Fruit fly (Drosophila melanogaster): Measurements from ENCODE around the gene Nadsyn.
A peak's percentile ranks its signal among the peaks of the same experiment; 100 is the strongest.

Gene Nadsyn

dm6 chrX:13717982-13718402, at the start of gene Nadsyn:
Gene Nadsyn, minus strand, starts transcription at chrX:13718285.
- peak; percentile 46 for TF ChIP-seq Eip78C (GFP tag)
- no peak for TF ChIP-seq CG8319 (GFP tag; optimal IDR thresholded peaks at IDR 0.05)
- no peak for TF ChIP-seq Lpt (GFP tag; optimal IDR thresholded peaks at IDR 0.05)
- TF ChIP-seq CG6276 (GFP tag; optimal IDR thresholded peaks at IDR 0.05): no peak
- TF ChIP-seq esn (GFP tag; optimal IDR thresholded peaks at IDR 0.05): peak; percentile 30
- no peak for TF ChIP-seq CG11762 (GFP tag; optimal IDR thresholded peaks at IDR 0.05; ENCODE audit: insufficient read depth)

dm6 chrX:13766495-13766894, 48.4 kb upstream of the Nadsyn start:
- TF ChIP-seq CG15336 (GFP tag; IDR thresholded peaks at IDR 0.05) (no peak), svp (GFP tag) (peak; percentile 39)

- TF ChIP-seq cyc (GFP tag; optimal IDR thresholded peaks at IDR 0.05) (no peak), CG11294 (GFP tag; IDR thresholded peaks at IDR 0.05) (no peak), Eip75B (GFP tag; optimal IDR thresholded peaks at IDR 0.05) (no peak), Met (GFP tag; optimal IDR thresholded peaks at IDR 0.05) (no peak), svp (GFP tag) (peak; percentile 44), CG31627 (GFP tag; optimal IDR thresholded peaks at IDR 0.05) (no peak)
Observed at dm6 chrX:13765217-13765616, 47.1 kb upstream of the Nadsyn start.

- TF ChIP-seq CG10631 (GFP tag; optimal IDR thresholded peaks at IDR 0.05): peak; percentile 31
- peak; percentile 55 for TF ChIP-seq acj6 (GFP tag; optimal IDR thresholded peaks at IDR 0.05)
- no peak for TF ChIP-seq CG8632 (GFP tag; optimal IDR thresholded peaks at IDR 0.05)
- peak; percentile 28 for TF ChIP-seq CG3032 (tag; optimal IDR thresholded peaks at IDR 0.05)
- TF ChIP-seq Lpt (GFP tag; optimal IDR thresholded peaks at IDR 0.05): peak; percentile 13
- TF ChIP-seq CG8319 (GFP tag; optimal IDR thresholded peaks at IDR 0.05): no peak
- peak; percentile 73 for TF ChIP-seq Eip78C (GFP tag)
- peak; percentile 30 for TF ChIP-seq Sox14 (GFP tag; optimal IDR thresholded peaks at IDR 0.05)
- peak; percentile 61 for TF ChIP-seq vri (GFP tag; optimal IDR thresholded peaks at IDR 0.05)
- TF ChIP-seq CG31627 (GFP tag; optimal IDR thresholded peaks at IDR 0.05): peak; percentile 7
- no peak for TF ChIP-seq CG11902 (GFP tag; optimal IDR thresholded peaks at IDR 0.05)
- TF ChIP-seq CG6792 (GFP tag; optimal IDR thresholded peaks at IDR 0.05): peak; percentile 8
- TF ChIP-seq fd59A (GFP tag; optimal IDR thresholded peaks at IDR 0.05): no peak
- TF ChIP-seq CG1621 (tag; optimal IDR thresholded peaks at IDR 0.05): no peak
- peak; percentile 47 for TF ChIP-seq achi (GFP tag; optimal IDR thresholded peaks at IDR 0.05)
- peak; percentile 7 for TF ChIP-seq CG10669 (GFP tag; optimal IDR thresholded peaks at IDR 0.05)
- TF ChIP-seq CG34406 (GFP tag; optimal IDR thresholded peaks at IDR 0.05): peak; percentile 31
- TF ChIP-seq Sox15 (GFP tag; optimal IDR thresholded peaks at IDR 0.05): no peak
- no peak for TF ChIP-seq dac (GFP tag; optimal IDR thresholded peaks at IDR 0.05)
- peak; percentile 67; the same call in 1 of the 3 replicates for TF ChIP-seq CG6163 (GFP tag; IDR thresholded peaks at IDR 0.05)
- peak; percentile 31 for TF ChIP-seq Smox (GFP tag; optimal IDR thresholded peaks at IDR 0.05)
- TF ChIP-seq cyc (GFP tag; optimal IDR thresholded peaks at IDR 0.05): no peak
- 0 out of 2 replicates have a peak, but pooled peaks have one; percentile 11 for TF ChIP-seq Gug (GFP tag; IDR thresholded peaks at IDR 0.05)
- TF ChIP-seq CG7368 (GFP tag; optimal IDR thresholded peaks at IDR 0.05): no peak
- no peak for TF ChIP-seq ss (GFP tag; optimal IDR thresholded peaks at IDR 0.05)
- no peak for TF ChIP-seq CG16779 (tag; optimal IDR thresholded peaks at IDR 0.05)
- TF ChIP-seq fkh (GFP tag; optimal IDR thresholded peaks at IDR 0.05): no peak
- peak; percentile 35 for TF ChIP-seq Ets96B (tag; optimal IDR thresholded peaks at IDR 0.05)
- peak; percentile 63 for TF ChIP-seq CG8119 (GFP tag; IDR thresholded peaks at IDR 0.05)
- TF ChIP-seq Eip75B (GFP tag; optimal IDR thresholded peaks at IDR 0.05): peak; percentile 34
- peak in 1 of 2 experiments; percentile 50 for TF ChIP-seq salr (GFP tag; optimal IDR thresholded peaks at IDR 0.05)
- TF ChIP-seq eg (GFP tag; IDR thresholded peaks at IDR 0.05): peak; percentile 49; the same call in 2 of the 3 replicates
- TF ChIP-seq CG6808 (GFP tag; optimal IDR thresholded peaks at IDR 0.05): no peak
- no peak for TF ChIP-seq CG9139 (GFP tag; optimal IDR thresholded peaks at IDR 0.05)
- no peak for TF ChIP-seq CG6854 (GFP tag; optimal IDR thresholded peaks at IDR 0.05)
- TF ChIP-seq CG6276 (GFP tag; optimal IDR thresholded peaks at IDR 0.05): peak; percentile 47
- peak; percentile 54 for TF ChIP-seq pdm3 (GFP tag; optimal IDR thresholded peaks at IDR 0.05)
- TF ChIP-seq Hr39 (GFP tag; optimal IDR thresholded peaks at IDR 0.05): peak; percentile 40
Observed at dm6 chrX:13764397-13765119, 46.5 kb upstream of the Nadsyn start.

Data from whole organism, prepupa.